Worm (Caenorhabditis elegans) whole organism, L1 larva: ENCODE results near the gene T24D5.3.

Source experiments
- C34B4.2 ChIP-seq: sonication (generic microtip); optimal IDR thresholded peaks from 2 replicates; lab custom pipeline; 2017; ENCODE audit warnings: mild to moderate bottlenecking, missing genetic modification characterization, missing compliant biosample characterization
- Y116A8C.19 ChIP-seq: sonication (generic microtip); optimal IDR thresholded peaks from 2 replicates; lab custom pipeline; 2016; ENCODE audit warnings: missing compliant biosample characterization, missing genetic modification characterization, borderline replicate concordance
- aha-1 ChIP-seq: fragments of 150-350 bp; optimal IDR thresholded peaks from 2 replicates; lab custom pipeline; 2014; ENCODE audit warnings: missing biosample characterization, missing genetic modification characterization
- blmp-1 ChIP-seq: fragments of 150-350 bp; optimal IDR thresholded peaks from 2 replicates; lab custom pipeline; 2014; ENCODE audit warnings: missing biosample characterization, missing genetic modification characterization
- ceh-8 ChIP-seq: fragments of 200-800 bp; sonication (Bioruptor generic); optimal IDR thresholded peaks from 2 replicates; lab custom pipeline; 2018; ENCODE audit warnings: mild to moderate bottlenecking, missing genetic modification characterization, moderate library complexity, missing compliant biosample characterization
- ceh-88 ChIP-seq: fragments of 200-800 bp; sonication (Bioruptor generic); IDR thresholded peaks from 2 replicates; pipeline ENCODE4 v1.3.6; 2022; ENCODE audit warnings: missing genetic modification characterization, missing compliant biosample characterization
- ces-1 ChIP-seq: fragments of 150-350 bp; optimal IDR thresholded peaks from 2 replicates; lab custom pipeline; 2014; ENCODE audit warnings: missing biosample characterization, missing genetic modification reagents, missing genetic modification characterization
- egl-13 ChIP-seq: sonication (generic microtip); optimal IDR thresholded peaks from 2 replicates; lab custom pipeline; 2016; ENCODE audit warnings: missing genotype, missing genetic modification reagents, missing genetic modification characterization, missing compliant biosample characterization
- elt-2 ChIP-seq: sonication (generic microtip); optimal IDR thresholded peaks from 2 replicates; lab custom pipeline; 2016; ENCODE audit warnings: missing genetic modification characterization, mild to moderate bottlenecking, inconsistent platforms, missing compliant biosample characterization, missing genetic modification reagents
- elt-3 ChIP-seq, 6 experiments: fragments of 150-350 bp in 1 of 6; sonication (generic microtip); optimal IDR thresholded peaks; 2 replicates each; lab custom pipeline; 2017 to 2018; ENCODE audit warnings: missing biosample characterization in 6 of 6, missing genetic modification characterization in 6 of 6, inconsistent platforms in 1 of 6
- ets-5 ChIP-seq: fragments of 200-800 bp; sonication (Bioruptor generic); IDR thresholded peaks from 2 replicates; pipeline ENCODE4 v1.3.6; 2022; ENCODE audit warnings: missing genetic modification characterization, missing compliant biosample characterization
- fkh-10 ChIP-seq: sonication (generic microtip); optimal IDR thresholded peaks from 2 replicates; lab custom pipeline; 2017; ENCODE audit warnings: missing biosample characterization, missing genetic modification reagents, missing genetic modification characterization
- fkh-4 ChIP-seq: sonication (generic microtip); optimal IDR thresholded peaks from 2 replicates; lab custom pipeline; 2016; ENCODE audit warnings: missing compliant biosample characterization, missing genetic modification characterization, borderline replicate concordance
- grh-1 ChIP-seq: fragments of 200-800 bp; sonication (Bioruptor generic); IDR thresholded peaks from 2 replicates; pipeline ENCODE4 v1.3.6; 2022; ENCODE audit warnings: missing genetic modification reagents, missing genetic modification characterization, missing compliant biosample characterization
- hlh-4 ChIP-seq: sonication (generic microtip); optimal IDR thresholded peaks from 2 replicates; lab custom pipeline; 2016; ENCODE audit warnings: mild to moderate bottlenecking, missing genetic modification characterization, missing compliant biosample characterization
- hpl-2 ChIP-seq: fragments of 150-350 bp; optimal IDR thresholded peaks from 2 replicates; lab custom pipeline; 2014; ENCODE audit warnings: missing biosample characterization, missing genetic modification reagents, missing genetic modification characterization
- isw-1 ChIP-seq: fragments of 200-800 bp; sonication (Bioruptor generic); IDR thresholded peaks from 2 replicates; pipeline ENCODE4 v1.3.6; 2022; ENCODE audit warnings: missing genetic modification characterization, missing compliant biosample characterization
- jun-1 ChIP-seq: fragments of 150-350 bp; optimal IDR thresholded peaks from 2 replicates; lab custom pipeline; 2014; ENCODE audit warnings: missing biosample characterization, missing genetic modification reagents, missing genetic modification characterization
- lin-39 ChIP-seq: fragments of 150-350 bp; optimal IDR thresholded peaks from 2 replicates; lab custom pipeline; 2014; ENCODE audit warnings: missing biosample characterization, missing genetic modification reagents, missing genetic modification characterization
- lsy-2 ChIP-seq, 2 experiments: fragments of 150-350 bp; optimal IDR thresholded peaks; 2 replicates each; lab custom pipeline; 2014; ENCODE audit warnings: missing biosample characterization in 2 of 2, missing genetic modification characterization in 2 of 2
- mab-9 ChIP-seq: fragments of 200-800 bp; sonication (Bioruptor generic); IDR thresholded peaks from 2 replicates; pipeline ENCODE4 v1.3.6; 2022; ENCODE audit warnings: missing genetic modification reagents, missing genetic modification characterization, missing compliant biosample characterization
- mdl-1 ChIP-seq, 2 experiments: fragments of 150-350 bp; optimal IDR thresholded peaks; 2 replicates each; lab custom pipeline; 2014 to 2017; ENCODE audit warnings: missing biosample characterization in 2 of 2, missing genetic modification characterization in 2 of 2, inconsistent platforms in 1 of 2
- mef-2 ChIP-seq: fragments of 150-350 bp; optimal IDR thresholded peaks from 2 replicates; lab custom pipeline; 2014; ENCODE audit warnings: missing biosample characterization, missing genetic modification characterization
- mep-1 ChIP-seq: fragments of 150-350 bp; optimal IDR thresholded peaks from 2 replicates; lab custom pipeline; 2014; ENCODE audit warnings: missing biosample characterization, missing genetic modification characterization
- nhr-12 ChIP-seq: sonication (generic microtip); optimal IDR thresholded peaks from 2 replicates; lab custom pipeline; 2017; ENCODE audit warnings: missing biosample characterization, missing genetic modification characterization
- nhr-237 ChIP-seq: fragments of 150-350 bp; optimal IDR thresholded peaks from 2 replicates; lab custom pipeline; 2014; ENCODE audit warnings: missing biosample characterization, missing genetic modification characterization
- nhr-28 ChIP-seq: fragments of 150-350 bp; optimal IDR thresholded peaks from 2 replicates; lab custom pipeline; 2014; ENCODE audit warnings: missing biosample characterization, missing genetic modification characterization
- nhr-71 ChIP-seq: sonication (generic microtip); optimal IDR thresholded peaks from 2 replicates; lab custom pipeline; 2016; ENCODE audit warnings: mild to moderate bottlenecking, missing genetic modification characterization, moderate library complexity, missing compliant biosample characterization
- nhr-76 ChIP-seq: sonication (generic microtip); optimal IDR thresholded peaks from 2 replicates; lab custom pipeline; 2017; ENCODE audit warnings: missing biosample characterization, missing genetic modification characterization
- nhr-77 ChIP-seq: fragments of 150-350 bp; optimal IDR thresholded peaks from 2 replicates; lab custom pipeline; 2014; ENCODE audit warnings: missing biosample characterization, missing genetic modification characterization
- pax-3 ChIP-seq: fragments of 200-800 bp; sonication (Bioruptor generic); optimal IDR thresholded peaks from 2 replicates; lab custom pipeline; 2018; ENCODE audit warnings: mild to moderate bottlenecking, missing genetic modification characterization, moderate library complexity, missing compliant biosample characterization
- rnt-1 ChIP-seq: sonication (generic microtip); optimal IDR thresholded peaks from 2 replicates; lab custom pipeline; 2016; ENCODE audit warnings: mild to moderate bottlenecking, missing genetic modification characterization, moderate library complexity, missing compliant biosample characterization
- snpc-4 ChIP-seq: fragments of 150-350 bp; optimal IDR thresholded peaks from 2 replicates; lab custom pipeline; 2014; ENCODE audit warnings: missing biosample characterization, missing genetic modification characterization
- sox-4 ChIP-seq: sonication (generic microtip); optimal IDR thresholded peaks from 2 replicates; lab custom pipeline; 2016; ENCODE audit warnings: missing genetic modification characterization, missing compliant biosample characterization
- unc-86 ChIP-seq: sonication (generic microtip); optimal IDR thresholded peaks from 2 replicates; lab custom pipeline; 2016; ENCODE audit warnings: missing genetic modification characterization, missing compliant biosample characterization
- unc-98 ChIP-seq: fragments of 200-800 bp; sonication (Bioruptor generic); IDR thresholded peaks from 2 replicates; pipeline ENCODE4 v1.3.6; 2022; ENCODE audit warnings: missing genetic modification characterization, missing compliant biosample characterization
- xbp-1 ChIP-seq: sonication (generic microtip); optimal IDR thresholded peaks from 2 replicates; lab custom pipeline; 2016; ENCODE audit warnings: missing genetic modification characterization, missing compliant biosample characterization
- zag-1 ChIP-seq: fragments of 150-350 bp; optimal IDR thresholded peaks from 2 replicates; lab custom pipeline; 2014; ENCODE audit warnings: missing biosample characterization, missing genetic modification characterization
- zip-4 ChIP-seq: fragments of 200-800 bp; sonication (Bioruptor generic); optimal IDR thresholded peaks from 2 replicates; lab custom pipeline; 2018; ENCODE audit warnings: mild to moderate bottlenecking, missing genetic modification characterization, moderate library complexity, missing compliant biosample characterization
- ztf-11 ChIP-seq, 2 experiments: sonication (generic microtip); optimal IDR thresholded peaks; 2 replicates each; lab custom pipeline; 2016 to 2017; ENCODE audit warnings: missing genetic modification characterization in 2 of 2, missing biosample characterization in 1 of 2, missing compliant biosample characterization in 1 of 2

Gene T24D5.3

ce11 chrX:12563589-12563988, 16.3 kb upstream of the T24D5.3 start (continued):
- TF ChIP-seq ceh-88 (GFP tag; lab: Robert Waterston, UW) (no peak), nhr-77 (tag; lab: Kevin White, UChicago) (peak; percentile 10), nhr-12 (no peak), elt-2 (tag; lab: Kevin White, UChicago) (peak; percentile 33), fkh-10 (GFP tag; lab: Kevin White, UChicago) (peak; percentile 56), pax-3 (tag; lab: Kevin White, UChicago) (peak; percentile 6), egl-13 (tag; lab: Kevin White, UChicago) (peak; percentile 54), grh-1 (GFP tag; lab: Robert Waterston, UW) (no peak), mef-2 (tag; lab: Kevin White, UChicago) (no peak), ceh-8 (GFP tag; lab: Kevin White, UChicago) (peak; percentile 41), C34B4.2 (no peak), nhr-76 (tag; lab: Kevin White, UChicago) (no peak), elt-3 (tag; optimal IDR thresholded peaks at IDR 0.05; lab: Kevin White, UChicago) (peak in 1 of 6 experiments; percentile 53)

ce11 chrX:12574473-12574872, 5.4 kb upstream of the T24D5.3 start, which contains the start of gene T24D5.1:
Gene T24D5.1, plus strand, starts transcription at chrX:12574773.
- TF ChIP-seq mdl-1 (tag; optimal IDR thresholded peaks at IDR 0.05; lab: Kevin White, UChicago) (no peak), nhr-28 (tag; lab: Kevin White, UChicago) (no peak), zag-1 (no peak)

- TF ChIP-seq mep-1 (tag; lab: Kevin White, UChicago) (no peak), lsy-2 (tag; optimal IDR thresholded peaks at IDR 0.05; lab: Kevin White, UChicago) (no peak), rnt-1 (tag; lab: Kevin White, UChicago) (no peak), snpc-4 (no peak), xbp-1 (tag; lab: Kevin White, UChicago) (no peak), lin-39 (tag; lab: Kevin White, UChicago) (no peak), nhr-237 (tag; lab: Kevin White, UChicago) (no peak), hpl-2 (no peak), mab-9 (GFP tag; lab: Robert Waterston, UW) (no peak), blmp-1 (tag; lab: Kevin White, UChicago) (no peak), unc-86 (tag; lab: Kevin White, UChicago) (no peak), hlh-4 (tag; lab: Kevin White, UChicago) (no peak)
Observed at ce11 chrX:12583497-12583896, 3.6 kb downstream of the T24D5.3 start.

ce11 chrX:12586352-12586751, 6.5 kb downstream of the T24D5.3 start, which contains the start of gene T24D5.2:
Gene T24D5.2, minus strand, starts transcription at chrX:12586452.
- no peak for TF ChIP-seq zip-4 (GFP tag; lab: Kevin White, UChicago)
- TF ChIP-seq sox-4 (tag; lab: Kevin White, UChicago): no peak
- no peak for TF ChIP-seq mab-9 (GFP tag; lab: Robert Waterston, UW)
- TF ChIP-seq elt-3 (tag; optimal IDR thresholded peaks at IDR 0.05; lab: Kevin White, UChicago): no peak
- TF ChIP-seq fkh-4 (tag; lab: Kevin White, UChicago): no peak
- TF ChIP-seq Y116A8C.19: no peak
- TF ChIP-seq unc-98 (GFP tag; lab: Robert Waterston, UW): no peak
- TF ChIP-seq isw-1: no peak
- TF ChIP-seq lsy-2 (tag; optimal IDR thresholded peaks at IDR 0.05; lab: Kevin White, UChicago): no peak
- TF ChIP-seq ets-5 (GFP tag; lab: Robert Waterston, UW): no peak
- TF ChIP-seq ztf-11 (tag; optimal IDR thresholded peaks at IDR 0.05; lab: Kevin White, UChicago): no peak
- no peak for TF ChIP-seq nhr-71 (tag; lab: Kevin White, UChicago)
- TF ChIP-seq ces-1 (GFP tag; lab: Kevin White, UChicago): no peak
- TF ChIP-seq jun-1 (tag; lab: Kevin White, UChicago): no peak
- TF ChIP-seq mef-2 (tag; lab: Kevin White, UChicago): no peak
- TF ChIP-seq aha-1 (tag; lab: Kevin White, UChicago): no peak
- no peak for TF ChIP-seq hpl-2
- no peak for TF ChIP-seq nhr-237 (tag; lab: Kevin White, UChicago)
